Fruit fly (Drosophila melanogaster): ENCODE data around the gene TTLL4B.

Gene TTLL4B

dm6 chr2L:3853507-3854030 is 8.9 kb upstream of the TTLL4B start (continued):
- TF ChIP-seq achi (GFP tag; optimal IDR thresholded peaks at IDR 0.05), result peak; percentile 6
- TF ChIP-seq CG6808 (GFP tag; optimal IDR thresholded peaks at IDR 0.05), result peak; percentile 26
- TF ChIP-seq lz (GFP tag; optimal IDR thresholded peaks at IDR 0.05), result peak; percentile 30
- TF ChIP-seq cyc (GFP tag; optimal IDR thresholded peaks at IDR 0.05), result no peak
- peak; percentile 22 for TF ChIP-seq CG3919 (GFP tag; optimal IDR thresholded peaks at IDR 0.05)
- no peak for TF ChIP-seq CG16779 (tag; optimal IDR thresholded peaks at IDR 0.05)
- TF ChIP-seq CG10631 (GFP tag; optimal IDR thresholded peaks at IDR 0.05), result no peak
- no peak for TF ChIP-seq CG34406 (GFP tag; optimal IDR thresholded peaks at IDR 0.05)
- no peak for TF ChIP-seq CG11902 (GFP tag; optimal IDR thresholded peaks at IDR 0.05)
- TF ChIP-seq fd85E (GFP tag; optimal IDR thresholded peaks at IDR 0.05), result no peak
- no peak for TF ChIP-seq Hr39 (GFP tag; optimal IDR thresholded peaks at IDR 0.05)
- no peak for TF ChIP-seq Sox15 (GFP tag; optimal IDR thresholded peaks at IDR 0.05)
- TF ChIP-seq pdm3 (GFP tag; optimal IDR thresholded peaks at IDR 0.05), result peak; percentile 25
- TF ChIP-seq Blimp-1 (GFP tag; optimal IDR thresholded peaks at IDR 0.05), result no peak
- peak; percentile 16 for TF ChIP-seq acj6 (GFP tag; optimal IDR thresholded peaks at IDR 0.05)
- TF ChIP-seq CG3032 (tag; optimal IDR thresholded peaks at IDR 0.05), result peak; percentile 25
- TF ChIP-seq OdsH (GFP tag; optimal IDR thresholded peaks at IDR 0.05), result no peak
- 0 out of 3 replicates have a peak, but pooled peaks have one; percentile 46 for TF ChIP-seq CG6163 (GFP tag; IDR thresholded peaks at IDR 0.05)
- no peak for TF ChIP-seq CG6792 (GFP tag; optimal IDR thresholded peaks at IDR 0.05)
- TF ChIP-seq Hr4 (GFP tag; optimal IDR thresholded peaks at IDR 0.05), result peak; percentile 4

- TF ChIP-seq topi (GFP tag; optimal IDR thresholded peaks at IDR 0.05) (peak; percentile 28), Sox102F (GFP tag; optimal IDR thresholded peaks at IDR 0.05) (no peak), Met (GFP tag; optimal IDR thresholded peaks at IDR 0.05) (peak; percentile 6), lz (GFP tag; optimal IDR thresholded peaks at IDR 0.05) (no peak), CG8119 (GFP tag; IDR thresholded peaks at IDR 0.05) (no peak), CG34406 (GFP tag; optimal IDR thresholded peaks at IDR 0.05) (no peak), Eip78C (GFP tag) (peak; percentile 67), CG1621 (tag; optimal IDR thresholded peaks at IDR 0.05) (no peak), CG15336 (GFP tag; IDR thresholded peaks at IDR 0.05) (no peak), OdsH (GFP tag; optimal IDR thresholded peaks at IDR 0.05) (peak; percentile 16), CG8632 (GFP tag; optimal IDR thresholded peaks at IDR 0.05) (peak; percentile 3), CG31627 (GFP tag; optimal IDR thresholded peaks at IDR 0.05) (peak; percentile 10), cyc (GFP tag; optimal IDR thresholded peaks at IDR 0.05) (no peak), Hr39 (GFP tag; optimal IDR thresholded peaks at IDR 0.05) (peak; percentile 10), Ets96B (tag; optimal IDR thresholded peaks at IDR 0.05) (no peak), svp (GFP tag) (peak; percentile 35), Sox15 (GFP tag; optimal IDR thresholded peaks at IDR 0.05) (no peak), CG6276 (GFP tag; optimal IDR thresholded peaks at IDR 0.05) (no peak)
These were observed 6.8 kb upstream of the TTLL4B start for dm6 chr2L:3855528-3856189.

- TF ChIP-seq CG4318 (GFP tag; optimal IDR thresholded peaks at IDR 0.05), result no peak
- peak; percentile 42 for TF ChIP-seq CG3919 (GFP tag; optimal IDR thresholded peaks at IDR 0.05)
- peak; percentile 36 for TF ChIP-seq lz (GFP tag; optimal IDR thresholded peaks at IDR 0.05)
- TF ChIP-seq Lpt (GFP tag; optimal IDR thresholded peaks at IDR 0.05), result no peak
- TF ChIP-seq Met (GFP tag; optimal IDR thresholded peaks at IDR 0.05), result peak; percentile 55
- TF ChIP-seq fd85E (GFP tag; optimal IDR thresholded peaks at IDR 0.05), result no peak
- TF ChIP-seq svp (GFP tag), result peak; percentile 77
- TF ChIP-seq CG6276 (GFP tag; optimal IDR thresholded peaks at IDR 0.05), result no peak
- TF ChIP-seq Hr4 (GFP tag; optimal IDR thresholded peaks at IDR 0.05), result no peak
- peak; percentile 31 for TF ChIP-seq Eip75B (GFP tag; optimal IDR thresholded peaks at IDR 0.05)
- no peak for TF ChIP-seq salr (GFP tag; optimal IDR thresholded peaks at IDR 0.05)
- no peak for TF ChIP-seq eg (GFP tag; IDR thresholded peaks at IDR 0.05)
- TF ChIP-seq CG32006 (GFP tag; optimal IDR thresholded peaks at IDR 0.05), result peak; percentile 7
- TF ChIP-seq esn (GFP tag; optimal IDR thresholded peaks at IDR 0.05), result peak; percentile 59
- TF ChIP-seq Sox15 (GFP tag; optimal IDR thresholded peaks at IDR 0.05), result peak; percentile 23
- peak; percentile 25 for TF ChIP-seq pdm3 (GFP tag; optimal IDR thresholded peaks at IDR 0.05)
- TF ChIP-seq CG11762 (GFP tag; optimal IDR thresholded peaks at IDR 0.05; ENCODE audit: insufficient read depth), result no peak
- peak; percentile 13 for TF ChIP-seq spab (GFP tag; optimal IDR thresholded peaks at IDR 0.05)
- peak; percentile 30 for TF ChIP-seq CG11902 (GFP tag; optimal IDR thresholded peaks at IDR 0.05)
- no peak for TF ChIP-seq Gug (GFP tag; IDR thresholded peaks at IDR 0.05)
- TF ChIP-seq Blimp-1 (GFP tag; optimal IDR thresholded peaks at IDR 0.05), result no peak
- peak; percentile 30 for TF ChIP-seq Smox (GFP tag; optimal IDR thresholded peaks at IDR 0.05)
- peak; percentile 34 for TF ChIP-seq OdsH (GFP tag; optimal IDR thresholded peaks at IDR 0.05)
- TF ChIP-seq CG8632 (GFP tag; optimal IDR thresholded peaks at IDR 0.05), result no peak
- peak; percentile 88 for TF ChIP-seq Eip78C (GFP tag)
- TF ChIP-seq CG8119 (GFP tag; IDR thresholded peaks at IDR 0.05), result no peak
- no peak for TF ChIP-seq CG8319 (GFP tag; optimal IDR thresholded peaks at IDR 0.05)
- TF ChIP-seq vri (GFP tag; optimal IDR thresholded peaks at IDR 0.05), result no peak
These were observed 6.1 kb upstream of the TTLL4B start for dm6 chr2L:3856372-3856771.
